Fruit fly (Drosophila melanogaster) whole organism, embryonic: ENCODE data around the gene CG10581.
A peak's percentile ranks its signal among the peaks of the same experiment; 100 is the strongest.

ENCODE experiments used
- Bgb ChIP-seq: fragments of 200-800 bp; sonication (Bioruptor generic); IDR thresholded peaks from 2 replicates; pipeline ENCODE4 v1.3.6; 2022; ENCODE audit warnings: missing biosample characterization, missing genetic modification characterization; ENCODE audit not compliant: partially characterized antibody
- Bteb2 ChIP-seq: fragments of 200-800 bp; sonication (Bioruptor generic); optimal IDR thresholded peaks from 2 replicates; lab custom pipeline; 2016; ENCODE audit warnings: missing biosample characterization, missing genetic modification characterization
- CG12219 ChIP-seq: fragments of 200-800 bp; sonication (Bioruptor generic); optimal IDR thresholded peaks from 3 replicates; lab custom pipeline; 2018; ENCODE audit warnings: missing biosample characterization, mild to moderate bottlenecking, missing genetic modification characterization
- CG12659 ChIP-seq: fragments of 200-800 bp; sonication (Bioruptor generic); optimal IDR thresholded peaks from 3 replicates; lab custom pipeline; 2017; ENCODE audit warnings: mild to moderate bottlenecking, missing biosample characterization, missing genetic modification reagents, missing genetic modification characterization
- CG13123 ChIP-seq: fragments of 200-800 bp; sonication (Bioruptor generic); optimal IDR thresholded peaks from 2 replicates; lab custom pipeline; 2016; ENCODE audit warnings: missing biosample characterization, missing genetic modification characterization
- CG13775 ChIP-seq: fragments of 200-800 bp; sonication (Bioruptor generic); optimal IDR thresholded peaks from 3 replicates; lab custom pipeline; 2017; ENCODE audit warnings: missing biosample characterization, mild to moderate bottlenecking, missing genetic modification characterization
- CG14710 ChIP-seq: fragments of 200-800 bp; sonication (Bioruptor generic); optimal IDR thresholded peaks from 3 replicates; lab custom pipeline; 2019; ENCODE audit warnings: missing biosample characterization, mild to moderate bottlenecking, missing genetic modification characterization, moderate library complexity
- CG1529 ChIP-seq: fragments of 200-800 bp; sonication (Bioruptor generic); optimal IDR thresholded peaks from 3 replicates; lab custom pipeline; 2018; ENCODE audit warnings: missing biosample characterization, missing genetic modification characterization
- CG18599 ChIP-seq: fragments of 200-800 bp; sonication (Bioruptor generic); optimal IDR thresholded peaks from 3 replicates; lab custom pipeline; 2017; ENCODE audit warnings: missing biosample characterization, missing genetic modification characterization, mild to moderate bottlenecking, moderate library complexity, missing genetic modification reagents
- CG18764 ChIP-seq: fragments of 200-800 bp; sonication (Bioruptor generic); optimal IDR thresholded peaks from 3 replicates; lab custom pipeline; 2016; ENCODE audit warnings: missing biosample characterization, missing genetic modification characterization
- CG31441 ChIP-seq: fragments of 200-800 bp; sonication (Bioruptor generic); IDR thresholded peaks from 2 replicates; pipeline ENCODE4 v1.3.6; 2022; ENCODE audit warnings: missing biosample characterization, missing genetic modification characterization
- CG3995 ChIP-seq: fragments of 200-800 bp; sonication (Bioruptor generic); optimal IDR thresholded peaks from 3 replicates; lab custom pipeline; 2016; ENCODE audit warnings: missing biosample characterization, missing genetic modification characterization
- CG4424 ChIP-seq: fragments of 200-800 bp; sonication (Bioruptor generic); optimal IDR thresholded peaks from 3 replicates; lab custom pipeline; 2016; ENCODE audit warnings: missing biosample characterization, missing genetic modification characterization
- CG6654 ChIP-seq: fragments of 200-800 bp; sonication (Bioruptor generic); optimal IDR thresholded peaks from 2 replicates; lab custom pipeline; 2017; ENCODE audit warnings: missing biosample characterization, mild to moderate bottlenecking, missing genetic modification characterization
- CG8478 ChIP-seq: fragments of >200 bp; optimal IDR thresholded peaks from 2 replicates; lab custom pipeline; 2018
- CG8944 ChIP-seq: fragments of 200-800 bp; sonication (Bioruptor generic); optimal IDR thresholded peaks from 3 replicates; lab custom pipeline; 2016; ENCODE audit warnings: missing biosample characterization, missing genetic modification characterization
- CG9437 ChIP-seq: fragments of 200-800 bp; sonication (Bioruptor generic); optimal IDR thresholded peaks from 2 replicates; lab custom pipeline; 2018; ENCODE audit warnings: missing biosample characterization, mild to moderate bottlenecking, missing genetic modification characterization
- CG9609 ChIP-seq: fragments of 200-800 bp; sonication (Bioruptor generic); optimal IDR thresholded peaks from 3 replicates; lab custom pipeline; 2016; ENCODE audit warnings: missing biosample characterization, missing genetic modification characterization
- CoRest ChIP-seq: fragments of 200-800 bp; sonication (Bioruptor generic); optimal IDR thresholded peaks from 3 replicates; lab custom pipeline; 2018; ENCODE audit warnings: missing biosample characterization, mild to moderate bottlenecking, missing genetic modification characterization, moderate library complexity
- CrebB ChIP-seq: fragments of 200-800 bp; sonication (Bioruptor generic); optimal IDR thresholded peaks from 3 replicates; lab custom pipeline; 2018; ENCODE audit warnings: missing biosample characterization, mild to moderate bottlenecking, missing genetic modification characterization
- Dek ChIP-seq: fragments of 200-800 bp; sonication (Bioruptor generic); optimal IDR thresholded peaks from 3 replicates; lab custom pipeline; 2019; ENCODE audit warnings: missing biosample characterization, mild to moderate bottlenecking, missing genetic modification characterization, moderate library complexity
- E2f1 ChIP-seq: fragments of 200-800 bp; sonication (Bioruptor generic); IDR thresholded peaks from 2 replicates; pipeline ENCODE4 v1.3.6; 2022; ENCODE audit warnings: missing biosample characterization, missing genetic modification characterization
- ERR ChIP-seq: fragments of 200-800 bp; sonication (Bioruptor generic); optimal IDR thresholded peaks from 2 replicates; lab custom pipeline; 2016; ENCODE audit warnings: missing biosample characterization, missing genetic modification characterization
- Fer3 ChIP-seq: fragments of 200-800 bp; sonication (Bioruptor generic); optimal IDR thresholded peaks from 2 replicates; lab custom pipeline; 2018; ENCODE audit warnings: missing biosample characterization, mild to moderate bottlenecking, missing genetic modification characterization, moderate library complexity
- H15 ChIP-seq: fragments of 200-800 bp; sonication (Bioruptor generic); IDR thresholded peaks from 3 replicates; pipeline ENCODE4 v1.3.6; 2022; ENCODE audit warnings: missing biosample characterization, missing genetic modification characterization
- HmgD ChIP-seq: fragments of 200-800 bp; sonication (Bioruptor generic); optimal IDR thresholded peaks from 3 replicates; lab custom pipeline; 2016; ENCODE audit warnings: missing biosample characterization, missing genetic modification characterization
- Hr3 ChIP-seq: fragments of 200-800 bp; sonication (Bioruptor generic); optimal IDR thresholded peaks from 3 replicates; lab custom pipeline; 2016; ENCODE audit warnings: missing biosample characterization, missing genetic modification characterization
- MTF-1 ChIP-seq: fragments of 200-800 bp; sonication (Bioruptor generic); optimal IDR thresholded peaks from 2 replicates; lab custom pipeline; 2018; ENCODE audit warnings: missing biosample characterization, mild to moderate bottlenecking, missing genetic modification characterization, borderline replicate concordance
- Meics ChIP-seq: fragments of 200-800 bp; sonication (Bioruptor generic); optimal IDR thresholded peaks from 2 replicates; lab custom pipeline; 2017; ENCODE audit warnings: missing biosample characterization, mild to moderate bottlenecking, missing genetic modification characterization
- NC2β ChIP-seq: fragments of 200-800 bp; sonication (Bioruptor generic); optimal IDR thresholded peaks from 2 replicates; lab custom pipeline; 2016; ENCODE audit warnings: missing biosample characterization, missing genetic modification characterization
- Nf-YB ChIP-seq: fragments of 200-800 bp; sonication (Bioruptor generic); optimal IDR thresholded peaks from 3 replicates; lab custom pipeline; 2019; ENCODE audit warnings: missing biosample characterization, mild to moderate bottlenecking, missing genetic modification characterization, moderate library complexity
- Ssrp ChIP-seq: fragments of 200-800 bp; sonication (Bioruptor generic); optimal IDR thresholded peaks from 2 replicates; lab custom pipeline; 2018; ENCODE audit warnings: missing biosample characterization, mild to moderate bottlenecking, missing genetic modification characterization, moderate library complexity
- Taf1 ChIP-seq: fragments of 200-800 bp; sonication (Bioruptor generic); IDR thresholded peaks from 2 replicates; pipeline ENCODE4 v1.3.6; 2022; ENCODE audit warnings: missing biosample characterization, missing genetic modification characterization
- al ChIP-seq: fragments of 200-800 bp; sonication (Bioruptor generic); IDR thresholded peaks from 2 replicates; pipeline ENCODE4 v1.3.6; 2022; ENCODE audit warnings: missing biosample characterization, missing genetic modification characterization
- aop ChIP-seq: fragments of 200-800 bp; sonication (Bioruptor generic); IDR thresholded peaks from 2 replicates; pipeline ENCODE4 v1.3.6; 2022; ENCODE audit warnings: missing biosample characterization, missing genetic modification characterization
- ato ChIP-seq: fragments of 200-800 bp; sonication (Bioruptor generic); IDR thresholded peaks from 2 replicates; pipeline ENCODE4 v1.3.6; 2022; ENCODE audit warnings: missing biosample characterization, missing genetic modification characterization; ENCODE audit not compliant: partially characterized antibody
- cwo ChIP-seq: fragments of 200-800 bp; sonication (Bioruptor generic); optimal IDR thresholded peaks from 3 replicates; lab custom pipeline; 2017; ENCODE audit warnings: missing biosample characterization, missing genetic modification characterization, mild to moderate bottlenecking, moderate library complexity, missing genetic modification reagents
- disco-r ChIP-seq: fragments of 200-800 bp; sonication (Bioruptor generic); optimal IDR thresholded peaks from 2 replicates; lab custom pipeline; 2016; ENCODE audit warnings: missing biosample characterization, missing genetic modification characterization
- gcm2 ChIP-seq: fragments of 200-800 bp; sonication (Bioruptor generic); optimal IDR thresholded peaks from 2 replicates; lab custom pipeline; 2016; ENCODE audit warnings: missing biosample characterization, missing genetic modification characterization
- hkb ChIP-seq, 2 experiments: fragments of 200-800 bp in 1 of 2; fragments of >200 bp in 1 of 2; sonication (Bioruptor generic) in 1 of 2; IDR thresholded peaks in 1 of 2; optimal IDR thresholded peaks in 1 of 2; 2 replicates each; pipeline versions ENCODE4 v1.3.6 to Lab custom; 2017 to 2022; ENCODE audit warnings: missing biosample characterization in 1 of 2, missing genetic modification characterization in 1 of 2
- kay ChIP-seq: fragments of 200-800 bp; sonication (Bioruptor generic); optimal IDR thresholded peaks from 2 replicates; lab custom pipeline; 2016; ENCODE audit warnings: missing biosample characterization, missing genetic modification characterization
- ken ChIP-seq: fragments of 200-800 bp; sonication (Bioruptor generic); IDR thresholded peaks from 3 replicates; pipeline ENCODE4 v1.3.6; 2022; ENCODE audit warnings: missing biosample characterization, missing genetic modification characterization
- lbe ChIP-seq: fragments of 200-800 bp; sonication (Bioruptor generic); optimal IDR thresholded peaks from 2 replicates; lab custom pipeline; 2016; ENCODE audit warnings: missing biosample characterization, mild to moderate bottlenecking, missing genetic modification characterization
- mam ChIP-seq: fragments of 200-800 bp; sonication (Bioruptor generic); optimal IDR thresholded peaks from 3 replicates; lab custom pipeline; 2016; ENCODE audit warnings: missing biosample characterization, missing genetic modification characterization
- nau ChIP-seq: fragments of 200-800 bp; sonication (Bioruptor generic); optimal IDR thresholded peaks from 3 replicates; lab custom pipeline; 2017; ENCODE audit warnings: missing biosample characterization, mild to moderate bottlenecking, missing genetic modification characterization, missing genetic modification reagents
- nerfin-2 ChIP-seq: fragments of 200-800 bp; sonication (Bioruptor generic); IDR thresholded peaks from 2 replicates; pipeline ENCODE4 v1.3.6; 2022; ENCODE audit warnings: missing biosample characterization, missing genetic modification characterization; ENCODE audit not compliant: partially characterized antibody
- salm ChIP-seq: fragments of 200-800 bp; sonication (Bioruptor generic); optimal IDR thresholded peaks from 2 replicates; lab custom pipeline; 2018; ENCODE audit warnings: missing biosample characterization, mild to moderate bottlenecking, missing genetic modification characterization
- schlank ChIP-seq: fragments of 200-800 bp; sonication (Bioruptor generic); optimal IDR thresholded peaks from 2 replicates; lab custom pipeline; 2018; ENCODE audit warnings: missing biosample characterization, mild to moderate bottlenecking, missing genetic modification characterization
- tap ChIP-seq: fragments of 200-800 bp; optimal IDR thresholded peaks from 3 replicates; lab custom pipeline; 2019; ENCODE audit warnings: missing biosample characterization, mild to moderate bottlenecking, missing genetic modification characterization, moderate library complexity
- zf30C ChIP-seq: fragments of 200-800 bp; sonication (Bioruptor generic); optimal IDR thresholded peaks from 3 replicates; lab custom pipeline; 2018; ENCODE audit warnings: missing biosample characterization, mild to moderate bottlenecking, missing genetic modification characterization

Gene CG10581

dm6 chr3L:21037404-21037803 lies 3.4 kb upstream of the CG10581 start (continued):
- TF ChIP-seq zf30C (GFP tag; lab: Kevin White, UChicago) (peak; percentile 55), CG1529 (GFP tag; lab: Kevin White, UChicago) (peak; percentile 62), CG9609 (GFP tag; lab: Kevin White, UChicago) (peak; percentile 45), Ssrp (tag; lab: Kevin White, UChicago) (peak; percentile 79), kay (GFP tag; lab: Kevin White, UChicago) (peak; percentile 59), E2f1 (peak; percentile 58; the same call in 1 of the 2 replicates), ato (GFP tag; lab: Robert Waterston, UW) (no peak), tap (peak; percentile 83), CrebB (peak; percentile 61), CG18599 (GFP tag; lab: Kevin White, UChicago) (peak; percentile 80), al (peak; percentile 66), CG31441 (GFP tag; lab: Robert Waterston, UW) (peak; percentile 88), Bteb2 (GFP tag; lab: Kevin White, UChicago) (peak; percentile 64), CG9437 (peak; percentile 59), ken (GFP tag; lab: Robert Waterston, UW) (no peak), hkb (optimal IDR thresholded peaks at IDR 0.05; lab: Kevin White, UChicago) (no peak), hkb (GFP tag; IDR thresholded peaks at IDR 0.05; lab: Robert Waterston, UW) (peak; percentile 86), aop (GFP tag; lab: Robert Waterston, UW) (no peak), CG3995 (GFP tag; lab: Kevin White, UChicago) (peak; percentile 13), salm (tag; lab: Kevin White, UChicago) (peak; percentile 55), CoRest (tag; lab: Kevin White, UChicago) (peak; percentile 86), cwo (GFP tag; lab: Kevin White, UChicago) (peak; percentile 57), CG18764 (GFP tag; lab: Kevin White, UChicago) (peak; percentile 59), gcm2 (GFP tag; lab: Kevin White, UChicago) (no peak), nau (GFP tag; lab: Kevin White, UChicago) (peak; percentile 51), mam (GFP tag; lab: Kevin White, UChicago) (peak; percentile 56), CG4424 (GFP tag; lab: Kevin White, UChicago) (peak; percentile 79), NC2β (GFP tag; lab: Kevin White, UChicago) (no peak), CG8944 (GFP tag; lab: Kevin White, UChicago) (peak; percentile 49), CG12659 (GFP tag; lab: Kevin White, UChicago) (peak; percentile 68), CG8478 (lab: Kevin White, UChicago) (no peak), Nf-YB (GFP tag; lab: Kevin White, UChicago) (peak; percentile 66), CG13123 (GFP tag; lab: Kevin White, UChicago) (peak; percentile 50), Meics (peak; percentile 78), MTF-1 (GFP tag; lab: Kevin White, UChicago) (peak; percentile 62), CG12219 (GFP tag; lab: Kevin White, UChicago) (peak; percentile 67), CG13775 (peak; percentile 63), Bgb (GFP tag; lab: Robert Waterston, UW) (no peak), ERR (GFP tag; lab: Kevin White, UChicago) (peak; percentile 43), nerfin-2 (GFP tag; lab: Robert Waterston, UW) (no peak), lbe (GFP tag; lab: Kevin White, UChicago) (no peak), disco-r (GFP tag; lab: Kevin White, UChicago) (peak; percentile 21), HmgD (GFP tag; lab: Kevin White, UChicago) (no peak), Hr3 (GFP tag; lab: Kevin White, UChicago) (peak; percentile 76), Taf1 (GFP tag; lab: Robert Waterston, UW) (no peak), H15 (GFP tag; lab: Robert Waterston, UW) (no peak; the same call in 2 of the 3 replicates), Dek (tag; lab: Kevin White, UChicago) (peak; percentile 67), Fer3 (tag; lab: Kevin White, UChicago) (peak; percentile 78), schlank (tag; lab: Kevin White, UChicago) (peak; percentile 48), CG6654 (GFP tag; lab: Kevin White, UChicago) (peak; percentile 8), CG14710 (tag; lab: Kevin White, UChicago) (peak; percentile 81)
